Worm (Caenorhabditis elegans) whole organism, L2 larva: ENCODE measurements around the gene M05D6.3.

ENCODE experiments used
- ama-1 ChIP-seq: fragments of 150-350 bp; optimal IDR thresholded peaks from 2 replicates; lab custom pipeline; 2018; ENCODE audit warnings: inconsistent platforms
- elt-3 ChIP-seq: sonication (generic microtip); optimal IDR thresholded peaks from 2 replicates; lab custom pipeline; 2017; ENCODE audit warnings: missing biosample characterization, missing genetic modification characterization
- gmeb-1 ChIP-seq: fragments of 150-350 bp; optimal IDR thresholded peaks from 2 replicates; lab custom pipeline; 2014; ENCODE audit warnings: missing biosample characterization, missing genetic modification characterization
- lin-13 ChIP-seq: fragments of 150-350 bp; optimal IDR thresholded peaks from 2 replicates; lab custom pipeline; 2014; ENCODE audit warnings: missing biosample characterization, missing genetic modification reagents, missing genetic modification characterization
- lsy-2 ChIP-seq, 2 experiments: fragments of 150-350 bp in 1 of 2; sonication (generic microtip) in 1 of 2; optimal IDR thresholded peaks; 2 replicates each; lab custom pipeline; 2014 to 2017; ENCODE audit warnings: missing biosample characterization in 2 of 2, missing genetic modification characterization in 2 of 2
- mab-5 ChIP-seq: fragments of 150-350 bp; optimal IDR thresholded peaks from 2 replicates; lab custom pipeline; 2014; ENCODE audit warnings: missing biosample characterization, missing genetic modification characterization
- nhr-12 ChIP-seq: fragments of 150-350 bp; optimal IDR thresholded peaks from 2 replicates; lab custom pipeline; 2014; ENCODE audit warnings: missing biosample characterization, missing genetic modification characterization
- snpc-4 ChIP-seq: fragments of 150-350 bp; optimal IDR thresholded peaks from 2 replicates; lab custom pipeline; 2014; ENCODE audit warnings: missing biosample characterization, missing genetic modification characterization

- TF ChIP-seq ama-1 (lab: Kevin White, UChicago) (no peak), elt-3 (tag; lab: Kevin White, UChicago) (no peak), mab-5 (no peak), lin-13 (GFP tag; lab: Kevin White, UChicago) (no peak), gmeb-1 (tag; lab: Kevin White, UChicago) (no peak), lsy-2 (tag; optimal IDR thresholded peaks at IDR 0.05; lab: Kevin White, UChicago) (no peak), nhr-12 (tag; lab: Kevin White, UChicago) (no peak), snpc-4 (tag; lab: Kevin White, UChicago) (no peak)
Observed at ce11 chrII:8435005-8435404, 40.6 kb upstream of the M05D6.3 start, which contains the start of gene acp-4.
